Worm (Caenorhabditis elegans) whole organism, young adult: ENCODE data around the gene F28B12.1.

ENCODE experiments used
- B0336.3 ChIP-seq: fragments of 200-800 bp; sonication (Bioruptor generic); IDR thresholded peaks from 2 replicates; pipeline ENCODE4 v1.3.6; 2022; ENCODE audit warnings: missing genetic modification characterization, missing compliant biosample characterization
- C06A6.2 ChIP-seq: fragments of 200-800 bp; sonication (Bioruptor generic); conservative IDR thresholded peaks from 2 replicates; pipeline ENCODE4 v1.3.6; 2022; ENCODE audit warnings: missing genetic modification characterization, missing compliant biosample characterization
- D2030.7 ChIP-seq: fragments of 200-800 bp; sonication (Bioruptor generic); IDR thresholded peaks from 2 replicates; pipeline ENCODE4 v1.3.6; 2022; ENCODE audit warnings: missing genetic modification reagents, missing genetic modification characterization, missing compliant biosample characterization
- F23B12.7 ChIP-seq: sonication (generic microtip); optimal IDR thresholded peaks from 2 replicates; lab custom pipeline; 2017; ENCODE audit warnings: missing genetic modification characterization, mild to moderate bottlenecking, missing compliant biosample characterization, antibody characterized with exemption, moderate library complexity; ENCODE audit not compliant: insufficient read depth
- F33H1.4 ChIP-seq: fragments of 200-800 bp; sonication (Bioruptor generic); IDR thresholded peaks from 2 replicates; pipeline ENCODE4 v1.3.6; 2022; ENCODE audit warnings: missing genetic modification reagents, missing genetic modification characterization, missing compliant biosample characterization
- F37B4.10 ChIP-seq: fragments of 200-800 bp; sonication (Bioruptor generic); IDR thresholded peaks from 2 replicates; pipeline ENCODE4 v1.3.6; 2022; ENCODE audit warnings: missing genetic modification characterization, missing compliant biosample characterization
- Y53F4B.3 ChIP-seq: fragments of 200-800 bp; sonication (Bioruptor generic); IDR thresholded peaks from 2 replicates; pipeline ENCODE4 v1.3.6; 2022; ENCODE audit warnings: missing genetic modification reagents, missing genetic modification characterization, missing compliant biosample characterization
- Y95B8A.8 ChIP-seq: fragments of 200-800 bp; sonication (Bioruptor generic); IDR thresholded peaks from 2 replicates; pipeline ENCODE4 v1.3.6; 2022; ENCODE audit warnings: missing genetic modification reagents, missing genetic modification characterization, missing compliant biosample characterization
- ZK185.1 ChIP-seq: sonication (generic microtip); optimal IDR thresholded peaks from 2 replicates; lab custom pipeline; 2016; ENCODE audit warnings: mild to moderate bottlenecking, missing genetic modification characterization, missing compliant biosample characterization; ENCODE audit not compliant: poor library complexity, severe bottlenecking
- ama-1 ChIP-seq, 3 experiments: fragments of 150-350 bp in 1 of 3; sonication (generic microtip) in 2 of 3; optimal IDR thresholded peaks; 2 replicates each; lab custom pipeline; 2014 to 2018; ENCODE audit warnings: missing biosample characterization in 2 of 3, missing genetic modification characterization in 2 of 3, missing genetic modification reagents in 2 of 3
- attf-5 ChIP-seq: fragments of 200-800 bp; sonication (Bioruptor generic); optimal IDR thresholded peaks from 2 replicates; lab custom pipeline; 2018; ENCODE audit warnings: mild to moderate bottlenecking, missing genetic modification characterization, missing compliant biosample characterization
- cebp-1 ChIP-seq, 2 experiments: fragments of 200-800 bp in 1 of 2; sonication (Bioruptor generic) in 1 of 2; sonication (generic microtip) in 1 of 2; IDR thresholded peaks in 1 of 2; optimal IDR thresholded peaks in 1 of 2; 2 replicates each; pipeline versions ENCODE4 v1.3.6 to Lab custom; 2017 to 2022; ENCODE audit warnings: missing compliant biosample characterization in 2 of 2, missing genetic modification characterization in 2 of 2, mild to moderate bottlenecking in 1 of 2, missing genetic modification reagents in 1 of 2, moderate library complexity in 1 of 2
- ceh-91 ChIP-seq: fragments of 200-800 bp; sonication (Bioruptor generic); IDR thresholded peaks from 2 replicates; pipeline ENCODE4 v1.3.6; 2022; ENCODE audit warnings: missing genetic modification reagents, missing genetic modification characterization, missing compliant biosample characterization
- dox-1 ChIP-seq: fragments of 200-800 bp; sonication (Bioruptor generic); IDR thresholded peaks from 2 replicates; pipeline ENCODE4 v1.3.6; 2022; ENCODE audit warnings: missing genetic modification reagents, missing genetic modification characterization, missing compliant biosample characterization
- dpl-1 ChIP-seq: fragments of 150-350 bp; optimal IDR thresholded peaks from 2 replicates; lab custom pipeline; 2014; ENCODE audit warnings: missing biosample characterization, missing genetic modification reagents, missing genetic modification characterization
- efl-1 ChIP-seq: fragments of 150-350 bp; optimal IDR thresholded peaks from 2 replicates; lab custom pipeline; 2014; ENCODE audit warnings: missing biosample characterization, missing genetic modification reagents, missing genetic modification characterization
- ekl-4 ChIP-seq: fragments of 200-800 bp; sonication (Bioruptor generic); IDR thresholded peaks from 2 replicates; pipeline ENCODE4 v1.3.6; 2022; ENCODE audit warnings: missing genetic modification reagents, missing genetic modification characterization, missing compliant biosample characterization
- hmg-1.2 ChIP-seq: fragments of 200-800 bp; sonication (Bioruptor generic); IDR thresholded peaks from 2 replicates; pipeline ENCODE4 v1.3.6; 2022; ENCODE audit warnings: missing genetic modification reagents, missing genetic modification characterization, missing compliant biosample characterization
- let-526 ChIP-seq: fragments of 200-800 bp; sonication (Bioruptor generic); IDR thresholded peaks from 2 replicates; pipeline ENCODE4 v1.3.6; 2022; ENCODE audit warnings: missing genetic modification reagents, missing genetic modification characterization, missing compliant biosample characterization
- let-607 ChIP-seq, 2 experiments: fragments of 200-800 bp in 1 of 2; sonication (Bioruptor generic) in 1 of 2; sonication (generic microtip) in 1 of 2; optimal IDR thresholded peaks; 2 replicates each; lab custom pipeline; 2016 to 2018; ENCODE audit warnings: mild to moderate bottlenecking in 2 of 2, missing compliant biosample characterization in 2 of 2, missing genetic modification characterization in 2 of 2, moderate library complexity in 2 of 2, missing genotype in 1 of 2
- lin-26 ChIP-seq: fragments of 200-800 bp; sonication (Bioruptor generic); IDR thresholded peaks from 2 replicates; pipeline ENCODE4 v1.3.6; 2022; ENCODE audit warnings: missing genetic modification reagents, missing genetic modification characterization, missing compliant biosample characterization
- lin-40 ChIP-seq: sonication (generic microtip); optimal IDR thresholded peaks from 2 replicates; lab custom pipeline; 2016; ENCODE audit warnings: missing genetic modification characterization, mild to moderate bottlenecking, missing compliant biosample characterization, missing genotype, missing genetic modification reagents
- lin-54 ChIP-seq: fragments of 200-800 bp; sonication (Bioruptor generic); optimal IDR thresholded peaks from 2 replicates; lab custom pipeline; 2018; ENCODE audit warnings: mild to moderate bottlenecking, missing genetic modification characterization, missing compliant biosample characterization
- madf-6 ChIP-seq: fragments of 200-800 bp; sonication (Bioruptor generic); IDR thresholded peaks from 2 replicates; pipeline ENCODE4 v1.3.6; 2022; ENCODE audit warnings: missing genetic modification reagents, missing genetic modification characterization, missing compliant biosample characterization
- mes-4 ChIP-seq: sonication (generic microtip); optimal IDR thresholded peaks from 2 replicates; lab custom pipeline; 2016; ENCODE audit warnings: missing genotype, missing genetic modification characterization, missing compliant biosample characterization
- nfya-1 ChIP-seq: sonication (generic microtip); optimal IDR thresholded peaks from 2 replicates; lab custom pipeline; 2017; ENCODE audit warnings: antibody characterized with exemption, missing compliant biosample characterization, missing genetic modification characterization, borderline replicate concordance; ENCODE audit not compliant: insufficient read depth
- nfya-2 ChIP-seq: fragments of 200-800 bp; sonication (Bioruptor generic); IDR thresholded peaks from 2 replicates; pipeline ENCODE4 v1.3.6; 2022; ENCODE audit warnings: missing genetic modification reagents, missing genetic modification characterization, missing compliant biosample characterization
- nhr-80 ChIP-seq: sonication (generic microtip); optimal IDR thresholded peaks from 2 replicates; lab custom pipeline; 2016; ENCODE audit warnings: missing genetic modification characterization, missing compliant biosample characterization
- pbrm-1 ChIP-seq: fragments of 200-800 bp; sonication (Bioruptor generic); IDR thresholded peaks from 2 replicates; pipeline ENCODE4 v1.3.6; 2022; ENCODE audit warnings: missing genetic modification reagents, missing genetic modification characterization, missing compliant biosample characterization
- rpc-1 ChIP-seq, 2 experiments: fragments of 150-350 bp in 1 of 2; sonication (generic microtip) in 1 of 2; optimal IDR thresholded peaks; 2 replicates each; lab custom pipeline; 2014 to 2018; ENCODE audit warnings: missing biosample characterization in 1 of 2, missing genetic modification characterization in 1 of 2, missing genetic modification reagents in 1 of 2, missing genotype in 1 of 2
- snpc-1.3 ChIP-seq: sonication (generic microtip); optimal IDR thresholded peaks from 2 replicates; lab custom pipeline; 2017; ENCODE audit warnings: missing genetic modification characterization, mild to moderate bottlenecking, missing compliant biosample characterization, antibody characterized with exemption, moderate library complexity, missing genotype, missing genetic modification reagents; ENCODE audit not compliant: insufficient read depth
- snpc-3.4 ChIP-seq: sonication (generic microtip); optimal IDR thresholded peaks from 2 replicates; lab custom pipeline; 2017; ENCODE audit warnings: missing genetic modification characterization, mild to moderate bottlenecking, missing compliant biosample characterization, antibody characterized with exemption, moderate library complexity, missing genotype, missing genetic modification reagents
- sptf-2 ChIP-seq: fragments of 200-800 bp; sonication (Bioruptor generic); optimal IDR thresholded peaks from 2 replicates; lab custom pipeline; 2018; ENCODE audit warnings: mild to moderate bottlenecking, missing genetic modification characterization, missing compliant biosample characterization
- tbp1 ChIP-seq: fragments of 200-800 bp; sonication (Bioruptor generic); optimal IDR thresholded peaks from 2 replicates; lab custom pipeline; 2018; ENCODE audit warnings: mild to moderate bottlenecking, missing genetic modification characterization, missing compliant biosample characterization
- tbx-9 ChIP-seq: sonication (generic microtip); optimal IDR thresholded peaks from 2 replicates; lab custom pipeline; 2016; ENCODE audit warnings: borderline replicate concordance, missing genetic modification characterization, inconsistent platforms, missing compliant biosample characterization
- zim-3 ChIP-seq: sonication (generic microtip); optimal IDR thresholded peaks from 2 replicates; lab custom pipeline; 2017; ENCODE audit warnings: mild to moderate bottlenecking, missing genetic modification characterization, moderate library complexity, missing compliant biosample characterization
- ztf-18 ChIP-seq: sonication (generic microtip); optimal IDR thresholded peaks from 2 replicates; lab custom pipeline; 2016; ENCODE audit warnings: missing genotype, mild to moderate bottlenecking, missing genetic modification characterization, missing compliant biosample characterization
- ztf-25 ChIP-seq: fragments of 200-800 bp; sonication (Bioruptor generic); IDR thresholded peaks from 2 replicates; pipeline ENCODE4 v1.3.6; 2022; ENCODE audit warnings: missing genetic modification reagents, missing genetic modification characterization, missing compliant biosample characterization
- ztf-26 ChIP-seq: sonication (generic microtip); optimal IDR thresholded peaks from 2 replicates; lab custom pipeline; 2017; ENCODE audit warnings: missing genetic modification characterization, missing compliant biosample characterization
- ztf-28 ChIP-seq: fragments of 200-800 bp; sonication (Bioruptor generic); IDR thresholded peaks from 2 replicates; pipeline ENCODE4 v1.3.6; 2022; ENCODE audit warnings: missing genetic modification reagents, missing genetic modification characterization, missing compliant biosample characterization

Gene F28B12.1

ce11 chrII:5921620-5922019 lies 21.1 kb upstream of the F28B12.1 start, which contains the start of gene vrk-1:
Gene vrk-1, plus strand, starts transcription at chrII:5921967.
- TF ChIP-seq ceh-91 (GFP tag; lab: Robert Waterston, UW): no peak
- TF ChIP-seq nfya-1 (tag; lab: Kevin White, UChicago): no peak
- TF ChIP-seq madf-6 (GFP tag; lab: Robert Waterston, UW): peak; percentile 35
- no peak for TF ChIP-seq B0336.3 (GFP tag; lab: Robert Waterston, UW)
- no peak for TF ChIP-seq snpc-1.3 (tag; lab: Kevin White, UChicago)
- TF ChIP-seq mes-4 (tag; lab: Kevin White, UChicago): no peak

- no peak for TF ChIP-seq F33H1.4 (GFP tag; lab: Robert Waterston, UW)
- TF ChIP-seq snpc-3.4 (tag; lab: Kevin White, UChicago): no peak
- TF ChIP-seq F23B12.7 (tag; lab: Kevin White, UChicago): no peak
- no peak for TF ChIP-seq lin-26
- TF ChIP-seq ztf-25 (GFP tag; lab: Robert Waterston, UW): no peak
- no peak for TF ChIP-seq rpc-1 (optimal IDR thresholded peaks at IDR 0.05; lab: Kevin White, UChicago)
- TF ChIP-seq rpc-1 (tag; optimal IDR thresholded peaks at IDR 0.05; lab: Kevin White, UChicago): no peak
- no peak for TF ChIP-seq zim-3 (tag; lab: Kevin White, UChicago)
- no peak for TF ChIP-seq ama-1 (optimal IDR thresholded peaks at IDR 0.05; lab: Kevin White, UChicago)
- no peak for TF ChIP-seq ama-1 (GFP tag; optimal IDR thresholded peaks at IDR 0.05; lab: Kevin White, UChicago)
- TF ChIP-seq lin-54 (GFP tag; lab: Kevin White, UChicago): no peak
- TF ChIP-seq efl-1 (GFP tag; lab: Kevin White, UChicago): no peak
Measured at ce11 chrII:5928502-5928901, 14.2 kb upstream of the F28B12.1 start, which contains the start of gene egl-44. Gene egl-44, plus strand, starts transcription at chrII:5928802.

ce11 chrII:5930095-5930653 lies 12.6 kb upstream of the F28B12.1 start:
- no peak for TF ChIP-seq tbx-9 (tag; lab: Kevin White, UChicago)
- no peak for TF ChIP-seq D2030.7 (GFP tag; lab: Robert Waterston, UW)
- TF ChIP-seq pbrm-1 (GFP tag; lab: Robert Waterston, UW): no peak
- peak; percentile 1 for TF ChIP-seq ZK185.1
- peak; percentile 98 for TF ChIP-seq nhr-80 (tag; lab: Kevin White, UChicago)
- no peak for TF ChIP-seq nfya-2
- TF ChIP-seq let-526: no peak
- TF ChIP-seq let-607 (tag; optimal IDR thresholded peaks at IDR 0.05; lab: Kevin White, UChicago): peak; percentile 71 to 72
- no peak for TF ChIP-seq dpl-1 (GFP tag; lab: Kevin White, UChicago)
- TF ChIP-seq nfya-1 (tag; lab: Kevin White, UChicago): no peak
- no peak for TF ChIP-seq ekl-4 (GFP tag; lab: Robert Waterston, UW)
- no peak for TF ChIP-seq F37B4.10
- no peak for TF ChIP-seq madf-6 (GFP tag; lab: Robert Waterston, UW)
- peak; percentile 49 for TF ChIP-seq attf-5 (GFP tag; lab: Kevin White, UChicago)
- no peak for TF ChIP-seq ztf-18 (tag; lab: Kevin White, UChicago)
- no peak for TF ChIP-seq lin-40
- TF ChIP-seq ztf-28 (GFP tag; lab: Robert Waterston, UW): no peak
- TF ChIP-seq ztf-26 (tag; lab: Kevin White, UChicago): no peak
- no peak for TF ChIP-seq Y53F4B.3 (GFP tag; lab: Robert Waterston, UW)
- TF ChIP-seq rpc-1 (optimal IDR thresholded peaks at IDR 0.05; lab: Kevin White, UChicago): no peak
- TF ChIP-seq rpc-1 (tag; optimal IDR thresholded peaks at IDR 0.05; lab: Kevin White, UChicago): no peak
- no peak for TF ChIP-seq C06A6.2 (GFP tag; lab: Robert Waterston, UW)
- peak; percentile 66; the same call in 1 of the 2 replicates for TF ChIP-seq cebp-1 (GFP tag; IDR thresholded peaks at IDR 0.05; lab: Robert Waterston, UW)
- peak; percentile 71 for TF ChIP-seq cebp-1 (tag; optimal IDR thresholded peaks at IDR 0.05; lab: Kevin White, UChicago)
- TF ChIP-seq hmg-1.2 (GFP tag; lab: Robert Waterston, UW): 0 out of 2 replicates have a peak, but pooled peaks have one; percentile 6
- no peak for TF ChIP-seq ama-1 (optimal IDR thresholded peaks at IDR 0.05; lab: Kevin White, UChicago)
- TF ChIP-seq ama-1 (GFP tag; optimal IDR thresholded peaks at IDR 0.05; lab: Kevin White, UChicago): no peak
- no peak for TF ChIP-seq tbp1 (GFP tag; lab: Kevin White, UChicago)
- no peak for TF ChIP-seq sptf-2 (GFP tag; lab: Kevin White, UChicago)
- no peak for TF ChIP-seq efl-1 (GFP tag; lab: Kevin White, UChicago)
- TF ChIP-seq snpc-3.4 (tag; lab: Kevin White, UChicago): no peak
- TF ChIP-seq Y95B8A.8 (GFP tag; lab: Robert Waterston, UW): no peak
- peak; percentile 63; the same call in 1 of the 2 replicates for TF ChIP-seq dox-1
- TF ChIP-seq mes-4 (tag; lab: Kevin White, UChicago): no peak
